Worm (Caenorhabditis elegans) whole organism, midembryonic: ENCODE measurements around the gene ags-3.

Experiments
- T22C8.4 ChIP-seq: fragments of 200-800 bp; sonication (Bioruptor generic); IDR thresholded peaks from 2 replicates; pipeline ENCODE4 v1.3.6; 2022; ENCODE audit warnings: missing genetic modification characterization, missing compliant biosample characterization
- cog-1 ChIP-seq: sonication (generic microtip); optimal IDR thresholded peaks from 2 replicates; lab custom pipeline; 2016; ENCODE audit warnings: missing genetic modification characterization, missing compliant biosample characterization
- flt-1 ChIP-seq: fragments of 200-800 bp; sonication (Bioruptor generic); IDR thresholded peaks from 2 replicates; pipeline ENCODE4 v1.3.6; 2022; ENCODE audit warnings: missing genetic modification characterization, missing compliant biosample characterization
- klf-2 ChIP-seq: fragments of 200-800 bp; sonication (Bioruptor generic); conservative IDR thresholded peaks from 2 replicates; pipeline ENCODE4 v1.3.6; 2022; ENCODE audit warnings: missing genetic modification reagents, missing genetic modification characterization, missing compliant biosample characterization
- med-1 ChIP-seq: sonication (generic microtip); optimal IDR thresholded peaks from 2 replicates; lab custom pipeline; 2017; ENCODE audit warnings: missing genetic modification characterization, mild to moderate bottlenecking, missing compliant biosample characterization, antibody characterized with exemption, missing genetic modification reagents; ENCODE audit not compliant: insufficient read depth
- ref-1 ChIP-seq: fragments of 200-800 bp; sonication (Bioruptor generic); conservative IDR thresholded peaks from 2 replicates; pipeline ENCODE4 v1.3.6; 2022; ENCODE audit warnings: missing genetic modification reagents, missing genetic modification characterization, missing compliant biosample characterization
- tab-1 ChIP-seq: fragments of 200-800 bp; sonication (Bioruptor generic); IDR thresholded peaks from 2 replicates; pipeline ENCODE4 v1.3.6; 2022; ENCODE audit warnings: missing genetic modification characterization, missing compliant biosample characterization
- ztf-23 ChIP-seq: fragments of 200-800 bp; sonication (Bioruptor generic); IDR thresholded peaks from 2 replicates; pipeline ENCODE4 v1.3.6; 2022; ENCODE audit warnings: missing genetic modification reagents, missing genetic modification characterization, missing compliant biosample characterization
- ztf-29 ChIP-seq: fragments of 200-800 bp; sonication (Bioruptor generic); IDR thresholded peaks from 2 replicates; pipeline ENCODE4 v1.3.6; 2022; ENCODE audit warnings: missing genetic modification reagents, missing genetic modification characterization, missing compliant biosample characterization

ags-3 gene

DNA sequence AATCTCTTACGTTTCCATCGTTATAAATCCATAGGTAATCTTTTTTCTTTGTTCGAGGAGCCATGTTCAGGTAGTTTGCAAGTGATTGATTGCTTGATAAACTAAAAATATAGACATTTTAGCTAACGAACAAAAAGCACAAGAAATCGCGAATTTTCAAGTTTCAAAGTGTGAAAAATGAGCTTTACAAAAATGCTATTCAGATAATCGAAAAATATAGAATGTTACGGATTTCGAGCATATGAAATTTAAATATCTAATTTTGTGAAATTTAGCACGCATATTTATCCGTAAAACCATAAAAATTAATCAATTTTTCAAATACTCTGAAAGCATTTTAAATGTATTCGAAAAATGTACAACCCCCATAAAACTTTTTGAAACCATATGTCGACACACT lies 32.0 kb upstream of the ags-3 start, which contains the start of gene C26B9.6:
Gene C26B9.6, minus strand, starts transcription at position 101 of the 400 bp plus-strand sequence.
- no peak for TF ChIP-seq ref-1

DNA sequence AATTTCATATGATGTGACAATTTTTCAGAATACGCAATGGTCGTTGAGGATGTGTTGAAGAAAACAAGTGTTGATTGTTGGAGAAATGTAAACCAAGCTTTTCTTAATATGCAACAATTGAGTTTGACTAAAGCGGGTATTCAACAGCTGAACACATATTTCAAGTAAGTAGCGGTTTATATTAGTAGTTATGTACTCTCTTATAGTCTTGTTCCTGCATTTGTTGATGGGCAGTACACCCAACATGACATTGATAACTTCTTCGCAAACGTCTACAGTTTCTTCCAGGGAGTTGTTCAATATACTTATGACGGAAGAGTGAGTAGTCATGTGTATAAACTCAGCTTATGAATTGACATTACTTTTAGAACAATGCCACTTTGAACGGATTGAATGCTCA lies 27.4 kb upstream of the ags-3 start:
- TF ChIP-seq ztf-29 (GFP tag; lab: Robert Waterston, UW) (no peak), klf-2 (GFP tag; lab: Robert Waterston, UW) (no peak), ztf-23 (no peak), med-1 (GFP tag; lab: Kevin White, UChicago) (no peak), T22C8.4 (GFP tag; lab: Robert Waterston, UW) (no peak), tab-1 (no peak), ref-1 (no peak)

DNA sequence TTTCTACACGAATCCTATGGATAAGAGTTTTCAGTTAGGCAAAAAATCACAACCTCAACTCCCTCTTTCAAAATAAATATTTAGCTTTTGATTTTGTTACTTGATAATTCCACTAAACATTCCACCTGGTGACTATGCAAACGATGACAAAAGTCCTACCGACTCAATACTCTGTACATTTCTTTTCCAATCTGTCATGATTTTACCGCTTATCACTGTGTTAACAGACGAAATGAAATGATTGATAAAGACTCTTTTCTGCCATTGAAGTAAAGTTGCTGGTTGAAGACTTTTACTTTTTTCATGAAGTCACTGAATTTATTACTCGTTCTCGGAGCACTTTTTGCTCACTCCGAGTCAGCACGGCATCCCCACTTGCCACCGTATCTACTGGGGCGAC lies 25.8 kb upstream of the ags-3 start, which contains the start of gene C26B9.5:
Gene C26B9.5, plus strand, starts transcription at position 244 of the 400 bp plus-strand sequence.
- TF ChIP-seq ztf-29 (GFP tag; lab: Robert Waterston, UW) (no peak), med-1 (GFP tag; lab: Kevin White, UChicago) (no peak), klf-2 (GFP tag; lab: Robert Waterston, UW) (no peak), cog-1 (tag; lab: Kevin White, UChicago) (no peak), ref-1 (no peak), T22C8.4 (GFP tag; lab: Robert Waterston, UW) (no peak), flt-1 (no peak), ztf-23 (no peak), tab-1 (no peak)

DNA sequence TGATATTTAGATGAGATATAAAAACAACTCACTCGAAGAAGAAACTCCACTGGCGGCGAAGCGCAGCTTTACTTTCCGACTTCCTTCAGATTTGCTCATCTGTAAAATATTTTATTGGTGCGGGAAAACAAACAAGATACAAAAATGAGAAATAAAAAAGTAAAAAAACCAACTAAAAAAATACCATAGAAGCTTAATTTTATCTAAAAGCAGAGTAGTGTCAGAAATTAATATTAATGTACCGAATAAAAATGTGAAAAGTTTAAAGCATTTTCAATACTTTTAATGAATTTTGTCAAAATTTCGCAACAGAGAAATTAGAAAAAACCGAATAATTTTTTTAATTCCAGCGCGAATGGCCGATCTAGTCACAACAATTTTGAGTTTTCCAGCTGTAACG lies 19.9 kb upstream of the ags-3 start, which contains the start of gene sto-2:
Gene sto-2, minus strand, starts transcription at position 101 of the 400 bp plus-strand sequence.
- TF ChIP-seq ref-1 = no peak
- no peak for TF ChIP-seq klf-2 (GFP tag; lab: Robert Waterston, UW)
- no peak for TF ChIP-seq ztf-29 (GFP tag; lab: Robert Waterston, UW)
- TF ChIP-seq ztf-23 = no peak
- no peak for TF ChIP-seq tab-1
- no peak for TF ChIP-seq flt-1
- TF ChIP-seq T22C8.4 (GFP tag; lab: Robert Waterston, UW) = no peak
- no peak for TF ChIP-seq cog-1 (tag; lab: Kevin White, UChicago)
- no peak for TF ChIP-seq med-1 (GFP tag; lab: Kevin White, UChicago)

DNA sequence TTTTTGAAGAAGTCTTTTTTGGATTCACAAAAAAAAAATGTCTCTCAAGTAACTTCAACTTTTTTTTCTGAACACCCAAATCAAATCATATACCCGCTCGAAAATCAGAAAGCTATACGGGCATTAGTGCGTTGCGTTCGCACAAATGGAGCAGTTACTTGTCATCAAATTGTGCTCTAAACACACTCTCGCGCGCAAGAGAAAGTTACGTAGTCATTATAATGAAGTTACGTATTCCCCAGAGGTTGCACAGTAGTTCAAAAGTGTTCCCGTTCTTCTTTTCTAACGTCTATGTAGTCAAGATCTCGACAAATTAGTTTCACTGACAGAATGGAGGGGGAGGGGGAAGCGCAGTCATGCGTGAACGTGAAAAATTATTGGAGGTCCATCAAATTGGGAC lies 18.2 kb upstream of the ags-3 start:
- TF ChIP-seq med-1 (GFP tag; lab: Kevin White, UChicago) (no peak), flt-1 (no peak), ztf-23 (no peak), cog-1 (tag; lab: Kevin White, UChicago) (no peak), ref-1 (no peak)

ce11 chrX:5319214-5319838 lies 15.9 kb upstream of the ags-3 start:
- peak; percentile 73 for TF ChIP-seq ref-1
- TF ChIP-seq flt-1 = peak; percentile 94
- TF ChIP-seq klf-2 (GFP tag; lab: Robert Waterston, UW) = peak; percentile 37; the same call in 1 of the 2 replicates
- peak; percentile 24 for TF ChIP-seq cog-1 (tag; lab: Kevin White, UChicago)
- peak; percentile 89 for TF ChIP-seq tab-1
- peak; percentile 88 for TF ChIP-seq ztf-23
- TF ChIP-seq T22C8.4 (GFP tag; lab: Robert Waterston, UW) = peak; percentile 75
- peak; percentile 72; the same call in 1 of the 2 replicates for TF ChIP-seq ztf-29 (GFP tag; lab: Robert Waterston, UW)
- TF ChIP-seq med-1 (GFP tag; lab: Kevin White, UChicago) = peak; percentile 67

- TF ChIP-seq ref-1 (no peak), klf-2 (GFP tag; lab: Robert Waterston, UW) (no peak), tab-1 (no peak), T22C8.4 (GFP tag; lab: Robert Waterston, UW) (no peak)
These were observed 7.8 kb upstream of the ags-3 start for ce11 chrX:5311174-5311573.

ce11 chrX:5309622-5310021 lies 6.2 kb upstream of the ags-3 start:
- TF ChIP-seq cog-1 (tag; lab: Kevin White, UChicago) (no peak), ztf-29 (GFP tag; lab: Robert Waterston, UW) (peak; percentile 40; the same call in 1 of the 2 replicates)

ce11 chrX:5297942-5298611 lies 5.3 kb downstream of the ags-3 start, which contains the start of gene ift-81:
Gene ift-81, plus strand, starts transcription at chrX:5298561.
- TF ChIP-seq klf-2 (GFP tag; lab: Robert Waterston, UW) (no peak), flt-1 (no peak), ztf-23 (no peak), cog-1 (tag; lab: Kevin White, UChicago) (no peak), ztf-29 (GFP tag; lab: Robert Waterston, UW) (no peak), med-1 (GFP tag; lab: Kevin White, UChicago) (no peak), T22C8.4 (GFP tag; lab: Robert Waterston, UW) (no peak), ref-1 (no peak), tab-1 (no peak)

ce11 chrX:5293862-5294261 lies 9.5 kb downstream of the ags-3 start:
- TF ChIP-seq med-1 (GFP tag; lab: Kevin White, UChicago) (no peak), ztf-29 (GFP tag; lab: Robert Waterston, UW) (no peak), ztf-23 (no peak), cog-1 (tag; lab: Kevin White, UChicago) (no peak), flt-1 (no peak), ref-1 (no peak), tab-1 (no peak), klf-2 (GFP tag; lab: Robert Waterston, UW) (no peak)
